Fruit fly (Drosophila melanogaster) whole organism, embryonic: ENCODE measurements around the gene CG13609.
A peak's percentile ranks its signal among the peaks of the same experiment; 100 is the strongest.

Source experiments
- Abd-B ChIP-seq: fragments of 200-800 bp; sonication (Bioruptor generic); optimal IDR thresholded peaks from 2 replicates; lab custom pipeline; 2018; ENCODE audit warnings: missing biosample characterization, mild to moderate bottlenecking, missing genetic modification characterization, moderate library complexity
- B-H2 ChIP-seq: fragments of 200-800 bp; sonication (Bioruptor generic); optimal IDR thresholded peaks from 2 replicates; lab custom pipeline; 2018; ENCODE audit warnings: missing biosample characterization, mild to moderate bottlenecking, missing genetic modification characterization
- Bdp1 ChIP-seq: fragments of 200-800 bp; sonication (Bioruptor generic); optimal IDR thresholded peaks from 3 replicates; lab custom pipeline; 2016; ENCODE audit warnings: missing biosample characterization, missing genetic modification characterization
- BtbVII ChIP-seq: fragments of 200-800 bp; sonication (Bioruptor generic); optimal IDR thresholded peaks from 3 replicates; lab custom pipeline; 2017; ENCODE audit warnings: missing biosample characterization, mild to moderate bottlenecking, missing genetic modification characterization
- C15 ChIP-seq: fragments of 200-800 bp; sonication (Bioruptor generic); IDR thresholded peaks from 3 replicates; pipeline ENCODE4 v1.3.6; 2022; ENCODE audit warnings: missing biosample characterization, missing genetic modification characterization
- CG10543 ChIP-seq: fragments of 200-800 bp; sonication (Bioruptor generic); optimal IDR thresholded peaks from 3 replicates; lab custom pipeline; 2017; ENCODE audit warnings: missing biosample characterization, mild to moderate bottlenecking, missing genetic modification characterization, moderate library complexity
- CG10565 ChIP-seq: fragments of 200-800 bp; sonication (Bioruptor generic); optimal IDR thresholded peaks from 3 replicates; lab custom pipeline; 2016; ENCODE audit warnings: missing biosample characterization, mild to moderate bottlenecking, missing genetic modification characterization
- CG10979 ChIP-seq: fragments of 200-800 bp; sonication (Bioruptor generic); optimal IDR thresholded peaks from 2 replicates; lab custom pipeline; 2018; ENCODE audit warnings: missing biosample characterization, mild to moderate bottlenecking, missing genetic modification characterization, moderate library complexity
- CG11456 ChIP-seq: fragments of 200-800 bp; sonication (Bioruptor generic); IDR thresholded peaks from 3 replicates; pipeline ENCODE4 v1.3.6; 2022; ENCODE audit warnings: missing biosample characterization, missing genetic modification characterization
- CG11504 ChIP-seq: fragments of 200-800 bp; sonication (Bioruptor generic); optimal IDR thresholded peaks from 3 replicates; lab custom pipeline; 2019; ENCODE audit warnings: missing biosample characterization, mild to moderate bottlenecking, missing genetic modification characterization, moderate library complexity
- CG12219 ChIP-seq: fragments of 200-800 bp; sonication (Bioruptor generic); optimal IDR thresholded peaks from 3 replicates; lab custom pipeline; 2018; ENCODE audit warnings: missing biosample characterization, mild to moderate bottlenecking, missing genetic modification characterization
- CG12236 ChIP-seq: fragments of 200-800 bp; sonication (Bioruptor generic); optimal IDR thresholded peaks from 2 replicates; lab custom pipeline; 2016; ENCODE audit warnings: missing biosample characterization, missing genetic modification characterization
- CG13775 ChIP-seq: fragments of 200-800 bp; sonication (Bioruptor generic); optimal IDR thresholded peaks from 3 replicates; lab custom pipeline; 2017; ENCODE audit warnings: missing biosample characterization, mild to moderate bottlenecking, missing genetic modification characterization
- CG16779 ChIP-seq: fragments of 200-800 bp; sonication (Bioruptor generic); IDR thresholded peaks from 2 replicates; pipeline ENCODE4 v1.3.6; 2022; ENCODE audit warnings: missing biosample characterization, missing genetic modification characterization
- CG17568 ChIP-seq: fragments of 200-800 bp; sonication (Bioruptor generic); optimal IDR thresholded peaks from 2 replicates; lab custom pipeline; 2018; ENCODE audit warnings: missing biosample characterization, mild to moderate bottlenecking, missing genetic modification characterization, moderate library complexity
- CG17829 ChIP-seq: fragments of 200-800 bp; optimal IDR thresholded peaks from 2 replicates; lab custom pipeline; 2019; ENCODE audit warnings: missing biosample characterization, mild to moderate bottlenecking, missing genetic modification characterization, moderate library complexity
- CG18599 ChIP-seq: fragments of 200-800 bp; sonication (Bioruptor generic); optimal IDR thresholded peaks from 3 replicates; lab custom pipeline; 2017; ENCODE audit warnings: missing biosample characterization, missing genetic modification characterization, mild to moderate bottlenecking, moderate library complexity, missing genetic modification reagents
- CG2889 ChIP-seq: fragments of 200-800 bp; sonication (Bioruptor generic); IDR thresholded peaks from 3 replicates; pipeline ENCODE4 v1.3.6; 2022; ENCODE audit warnings: missing biosample characterization, missing genetic modification characterization
- CG30020 ChIP-seq: fragments of 200-800 bp; optimal IDR thresholded peaks from 2 replicates; lab custom pipeline; 2019; ENCODE audit warnings: missing biosample characterization, mild to moderate bottlenecking, missing genetic modification characterization, moderate library complexity
- CG32532 ChIP-seq: fragments of 200-800 bp; sonication (Bioruptor generic); IDR thresholded peaks from 2 replicates; pipeline ENCODE4 v1.3.6; 2022; ENCODE audit warnings: missing biosample characterization, missing genetic modification characterization
- CG33557 ChIP-seq: fragments of 200-800 bp; sonication (Bioruptor generic); optimal IDR thresholded peaks from 2 replicates; lab custom pipeline; 2019; ENCODE audit warnings: missing biosample characterization, mild to moderate bottlenecking, missing genetic modification characterization, moderate library complexity
- CG3838 ChIP-seq: fragments of 200-800 bp; sonication (Bioruptor generic); optimal IDR thresholded peaks from 3 replicates; lab custom pipeline; 2016; ENCODE audit warnings: missing biosample characterization, missing genetic modification characterization
- CG42726 ChIP-seq: fragments of 200-800 bp; sonication (Bioruptor generic); IDR thresholded peaks from 2 replicates; pipeline ENCODE4 v1.3.6; 2022; ENCODE audit warnings: missing biosample characterization, missing genetic modification characterization; ENCODE audit not compliant: partially characterized antibody
- CG4282 ChIP-seq: fragments of 200-800 bp; sonication (Bioruptor generic); optimal IDR thresholded peaks from 2 replicates; lab custom pipeline; 2016; ENCODE audit warnings: missing biosample characterization, missing genetic modification characterization
- CG8089 ChIP-seq: fragments of 200-800 bp; sonication (Bioruptor generic); optimal IDR thresholded peaks from 3 replicates; lab custom pipeline; 2016; ENCODE audit warnings: missing biosample characterization, missing genetic modification characterization
- CkIIα-i1 ChIP-seq: fragments of 200-800 bp; sonication (Bioruptor generic); IDR thresholded peaks from 2 replicates; pipeline ENCODE4 v1.3.6; 2022; ENCODE audit warnings: missing biosample characterization, missing genetic modification characterization
- Dip2 ChIP-seq: fragments of 200-800 bp; sonication (Bioruptor generic); IDR thresholded peaks from 2 replicates; pipeline ENCODE4 v1.3.6; 2022; ENCODE audit warnings: missing biosample characterization, missing genetic modification characterization
- HLH4C ChIP-seq: fragments of 200-800 bp; sonication (Bioruptor generic); IDR thresholded peaks from 3 replicates; pipeline ENCODE4 v1.3.6; 2022; ENCODE audit warnings: missing biosample characterization, missing genetic modification characterization; ENCODE audit not compliant: partially characterized antibody
- HLH54F ChIP-seq: fragments of 200-800 bp; sonication (Bioruptor generic); optimal IDR thresholded peaks from 3 replicates; lab custom pipeline; 2016; ENCODE audit warnings: missing biosample characterization, missing genetic modification characterization
- Hr3 ChIP-seq: fragments of 200-800 bp; sonication (Bioruptor generic); optimal IDR thresholded peaks from 3 replicates; lab custom pipeline; 2016; ENCODE audit warnings: missing biosample characterization, missing genetic modification characterization
- Ravus ChIP-seq: fragments of 200-800 bp; sonication (Bioruptor generic); IDR thresholded peaks from 2 replicates; pipeline ENCODE4 v1.3.6; 2022; ENCODE audit warnings: missing biosample characterization, missing genetic modification characterization
- Sin3A ChIP-seq: fragments of >200 bp; optimal IDR thresholded peaks from 2 replicates; lab custom pipeline; 2018
- Sox100B ChIP-seq: fragments of 200-800 bp; sonication (Bioruptor generic); optimal IDR thresholded peaks from 3 replicates; lab custom pipeline; 2018; ENCODE audit warnings: missing biosample characterization, mild to moderate bottlenecking, missing genetic modification characterization
- bab2 ChIP-seq: fragments of 200-800 bp; sonication (Bioruptor generic); optimal IDR thresholded peaks from 2 replicates; lab custom pipeline; 2016; ENCODE audit warnings: missing biosample characterization, missing genetic modification characterization
- bsh ChIP-seq, 2 experiments: fragments of 200-800 bp; sonication (Bioruptor generic); optimal IDR thresholded peaks; 2 replicates each; lab custom pipeline; 2017 to 2018; ENCODE audit warnings: mild to moderate bottlenecking in 2 of 2, missing biosample characterization in 2 of 2, missing genetic modification characterization in 2 of 2, moderate library complexity in 1 of 2
- chm ChIP-seq: fragments of 200-800 bp; sonication (Bioruptor generic); IDR thresholded peaks from 2 replicates; pipeline ENCODE4 v1.3.6; 2022; ENCODE audit warnings: missing biosample characterization, missing genetic modification characterization
- dimm ChIP-seq: fragments of 200-800 bp; sonication (Bioruptor generic); IDR thresholded peaks from 2 replicates; pipeline ENCODE4 v1.3.6; 2022; ENCODE audit warnings: missing biosample characterization, missing genetic modification characterization
- fd102C ChIP-seq: fragments of 200-800 bp; sonication (Bioruptor generic); optimal IDR thresholded peaks from 2 replicates; lab custom pipeline; 2018; ENCODE audit warnings: missing biosample characterization, mild to moderate bottlenecking, missing genetic modification characterization, moderate library complexity
- grau ChIP-seq: fragments of 200-800 bp; optimal IDR thresholded peaks from 3 replicates; lab custom pipeline; 2019; ENCODE audit warnings: missing biosample characterization, mild to moderate bottlenecking, missing genetic modification characterization, moderate library complexity
- lilli ChIP-seq: fragments of 200-800 bp; sonication (Bioruptor generic); optimal IDR thresholded peaks from 3 replicates; lab custom pipeline; 2016; ENCODE audit warnings: missing biosample characterization, missing genetic modification characterization
- nau ChIP-seq: fragments of 200-800 bp; sonication (Bioruptor generic); optimal IDR thresholded peaks from 3 replicates; lab custom pipeline; 2017; ENCODE audit warnings: missing biosample characterization, mild to moderate bottlenecking, missing genetic modification characterization, missing genetic modification reagents
- pita ChIP-seq: fragments of 200-800 bp; sonication (Bioruptor generic); optimal IDR thresholded peaks from 2 replicates; lab custom pipeline; 2017; ENCODE audit warnings: missing biosample characterization, mild to moderate bottlenecking, missing genetic modification characterization
- seq ChIP-seq: fragments of 200-800 bp; sonication (Bioruptor generic); IDR thresholded peaks from 2 replicates; pipeline ENCODE4 v1.3.6; 2022; ENCODE audit warnings: missing biosample characterization, missing genetic modification characterization
- sima ChIP-seq: fragments of 200-800 bp; sonication (Bioruptor generic); optimal IDR thresholded peaks from 2 replicates; lab custom pipeline; 2016; ENCODE audit warnings: missing biosample characterization, missing genetic modification characterization
- sna ChIP-seq: fragments of 200-800 bp; sonication (Bioruptor generic); IDR thresholded peaks from 2 replicates; pipeline ENCODE4 v1.3.6; 2022; ENCODE audit warnings: missing biosample characterization, missing genetic modification characterization; ENCODE audit not compliant: partially characterized antibody
- stc ChIP-seq: fragments of 200-800 bp; sonication (Bioruptor generic); IDR thresholded peaks from 2 replicates; pipeline ENCODE4 v1.3.6; 2022; ENCODE audit warnings: missing biosample characterization, missing genetic modification characterization
- tup ChIP-seq: fragments of 200-800 bp; sonication (Bioruptor generic); optimal IDR thresholded peaks from 2 replicates; lab custom pipeline; 2016; ENCODE audit warnings: missing biosample characterization, mild to moderate bottlenecking, missing genetic modification characterization, moderate library complexity
- usp ChIP-seq: fragments of >200 bp; optimal IDR thresholded peaks from 2 replicates; lab custom pipeline; 2017; ENCODE audit warnings: missing biosample characterization, missing genetic modification characterization
- yki ChIP-seq: fragments of >200 bp; optimal IDR thresholded peaks from 3 replicates; lab custom pipeline; 2018

The CG13609 gene

dm6 chr3R:24276104-24277008, 49.5 kb downstream of the CG13609 start, which contains the start of gene Orct (continued):
- TF ChIP-seq Hr3 (GFP tag; lab: Kevin White, UChicago): peak; percentile 61
- TF ChIP-seq CkIIα-i1: no peak
- peak; percentile 16 for TF ChIP-seq Ravus (GFP tag; lab: Robert Waterston, UW)
- TF ChIP-seq C15 (GFP tag; lab: Robert Waterston, UW): no peak
- peak; percentile 63; the same call in 1 of the 2 replicates for TF ChIP-seq seq (GFP tag; lab: Robert Waterston, UW)
- TF ChIP-seq lilli (GFP tag; lab: Kevin White, UChicago): peak; percentile 78
- TF ChIP-seq Sox100B (GFP tag; lab: Kevin White, UChicago): peak; percentile 79
- no peak for TF ChIP-seq CG4282 (GFP tag; lab: Kevin White, UChicago)
- TF ChIP-seq CG30020 (tag; lab: Kevin White, UChicago): peak; percentile 27
- TF ChIP-seq bsh (GFP tag; optimal IDR thresholded peaks at IDR 0.05; lab: Kevin White, UChicago): peak in 1 of 2 experiments; percentile 68
- peak; percentile 87 for TF ChIP-seq HLH54F
- TF ChIP-seq fd102C: no peak
- peak; percentile 29; the same call in 1 of the 2 replicates for TF ChIP-seq stc (GFP tag; lab: Robert Waterston, UW)
- no peak for TF ChIP-seq Dip2 (GFP tag; lab: Robert Waterston, UW)
- peak; percentile 70 for TF ChIP-seq bab2 (GFP tag; lab: Kevin White, UChicago)
- no peak for TF ChIP-seq sima
- TF ChIP-seq CG12219 (GFP tag; lab: Kevin White, UChicago): peak; percentile 72
- no peak for TF ChIP-seq sna (GFP tag; lab: Robert Waterston, UW)
- no peak for TF ChIP-seq dimm
- no peak for TF ChIP-seq yki (lab: Kevin White, UChicago)
- TF ChIP-seq CG33557 (GFP tag; lab: Kevin White, UChicago): no peak
- 0 out of 3 replicates have a peak, but pooled peaks have one; percentile 61 for TF ChIP-seq CG2889 (GFP tag; lab: Robert Waterston, UW)
- TF ChIP-seq chm (GFP tag; lab: Robert Waterston, UW): 0 out of 2 replicates have a peak, but pooled peaks have one; percentile 46
- TF ChIP-seq tup (GFP tag; lab: Kevin White, UChicago): no peak
- peak; percentile 85 for TF ChIP-seq BtbVII (GFP tag; lab: Kevin White, UChicago)
- TF ChIP-seq CG10565: no peak
- TF ChIP-seq CG32532 (GFP tag; lab: Robert Waterston, UW): peak; percentile 79
- TF ChIP-seq Bdp1 (GFP tag; lab: Kevin White, UChicago): no peak
- peak; percentile 58 for TF ChIP-seq Abd-B
- peak; percentile 89 for TF ChIP-seq CG18599 (GFP tag; lab: Kevin White, UChicago)
- peak; percentile 37 for TF ChIP-seq CG3838 (GFP tag; lab: Kevin White, UChicago)
- no peak for TF ChIP-seq CG16779 (GFP tag; lab: Robert Waterston, UW)
- TF ChIP-seq CG17829 (tag; lab: Kevin White, UChicago): peak; percentile 63
- TF ChIP-seq CG10979 (tag; lab: Kevin White, UChicago): peak; percentile 41
- no peak for TF ChIP-seq HLH4C (GFP tag; lab: Robert Waterston, UW)
- peak; percentile 85 for TF ChIP-seq CG11504 (tag; lab: Kevin White, UChicago)
- TF ChIP-seq Sin3A: no peak
- no peak for TF ChIP-seq CG12236 (GFP tag; lab: Kevin White, UChicago)
- TF ChIP-seq CG11456 (GFP tag; lab: Robert Waterston, UW): peak; percentile 69; the same call in 2 of the 3 replicates
- peak; percentile 78 for TF ChIP-seq nau (GFP tag; lab: Kevin White, UChicago)
- TF ChIP-seq CG10543 (GFP tag; lab: Kevin White, UChicago): peak; percentile 92
- TF ChIP-seq CG17568 (GFP tag; lab: Kevin White, UChicago): peak; percentile 55
- TF ChIP-seq grau: peak; percentile 87
- peak; percentile 59 for TF ChIP-seq B-H2 (GFP tag; lab: Kevin White, UChicago)
- no peak for TF ChIP-seq usp
- peak; percentile 86 for TF ChIP-seq CG13775
- TF ChIP-seq CG42726 (GFP tag; lab: Robert Waterston, UW): no peak
- TF ChIP-seq CG8089 (GFP tag; lab: Kevin White, UChicago): peak; percentile 27
- no peak for TF ChIP-seq pita (GFP tag; lab: Kevin White, UChicago)
